Worm (Caenorhabditis elegans) whole organism, L3 larva: ENCODE measurements around the gene btb-11.
"Not testable (repeated sequence)": the region's sequence is repeated elsewhere in the genome, so short reads cannot be mapped to it uniquely, and the experiment has no call there.

Source experiments
- ama-1 ChIP-seq: fragments of 150-350 bp; optimal IDR thresholded peaks from 2 replicates; lab custom pipeline; 2018
- lin-15B ChIP-seq: fragments of 150-350 bp; optimal IDR thresholded peaks from 2 replicates; lab custom pipeline; 2014; ENCODE audit warnings: missing biosample characterization, missing genetic modification characterization
- nhr-237 ChIP-seq: fragments of 150-350 bp; optimal IDR thresholded peaks from 2 replicates; lab custom pipeline; 2014; ENCODE audit warnings: missing biosample characterization, missing genetic modification characterization
- ztf-11 ChIP-seq: fragments of 150-350 bp; optimal IDR thresholded peaks from 2 replicates; lab custom pipeline; 2014; ENCODE audit warnings: missing biosample characterization, missing genetic modification characterization

DNA sequence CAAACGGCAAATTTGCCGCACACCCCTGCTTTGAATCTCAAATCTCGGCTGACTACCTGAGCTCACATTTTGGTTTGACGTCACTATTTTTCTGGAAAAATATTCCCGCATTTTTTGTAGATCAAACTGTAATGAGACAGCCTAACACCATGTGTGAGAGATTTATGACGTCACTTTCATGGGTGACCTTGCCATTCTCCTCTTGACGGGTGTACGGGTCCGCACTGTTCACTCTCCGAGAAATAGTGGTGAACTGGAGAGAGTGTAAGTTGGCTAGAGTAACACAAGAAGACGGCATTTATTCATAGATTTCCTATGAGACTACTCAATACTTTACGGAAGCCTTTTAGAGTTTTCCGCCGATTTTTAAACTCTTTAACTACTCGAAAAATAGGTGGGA lies 38.9 kb downstream of the btb-11 start, which contains the start of gene fbxc-40:
- TF ChIP-seq ama-1 (lab: Kevin White, UChicago); nhr-237 (tag; lab: Kevin White, UChicago); lin-15B (tag; lab: Kevin White, UChicago); ztf-11: not testable (repeated sequence)
